Worm (Caenorhabditis elegans) whole organism, early embryonic: Measurements from ENCODE around the gene him-10.

ENCODE experiments used
- B0310.2 ChIP-seq: sonication (generic microtip); optimal IDR thresholded peaks from 2 replicates; lab custom pipeline; 2016; ENCODE audit warnings: mild to moderate bottlenecking, missing genetic modification characterization, missing compliant biosample characterization
- F13C5.2 ChIP-seq: sonication (generic microtip); optimal IDR thresholded peaks from 2 replicates; lab custom pipeline; 2017; ENCODE audit warnings: mild to moderate bottlenecking, missing genetic modification characterization, inconsistent platforms, missing compliant biosample characterization
- ama-1 ChIP-seq: fragments of 150-350 bp; optimal IDR thresholded peaks from 2 replicates; lab custom pipeline; 2014
- ceh-13 ChIP-seq: fragments of 200-800 bp; sonication (Bioruptor generic); optimal IDR thresholded peaks from 2 replicates; lab custom pipeline; 2018; ENCODE audit warnings: mild to moderate bottlenecking, missing genetic modification characterization, missing compliant biosample characterization
- ceh-36 ChIP-seq: sonication (generic microtip); optimal IDR thresholded peaks from 2 replicates; lab custom pipeline; 2016; ENCODE audit warnings: missing genetic modification characterization, inconsistent platforms, missing compliant biosample characterization
- ets-7 ChIP-seq: sonication (generic microtip); optimal IDR thresholded peaks from 2 replicates; lab custom pipeline; 2016; ENCODE audit warnings: missing genotype, missing genetic modification characterization, missing compliant biosample characterization
- flt-1 ChIP-seq: fragments of 200-800 bp; sonication (Bioruptor generic); IDR thresholded peaks from 2 replicates; pipeline ENCODE4 v1.3.6; 2022; ENCODE audit warnings: missing genetic modification characterization, missing compliant biosample characterization
- hmbx-1 ChIP-seq: sonication (generic microtip); optimal IDR thresholded peaks from 2 replicates; lab custom pipeline; 2016; ENCODE audit warnings: mild to moderate bottlenecking, missing genetic modification characterization, missing compliant biosample characterization

- TF ChIP-seq ets-7 (tag; lab: Kevin White, UChicago) (no peak), flt-1 (GFP tag; lab: Robert Waterston, UW) (no peak), ceh-13 (GFP tag; lab: Kevin White, UChicago) (no peak), ama-1 (lab: Kevin White, UChicago) (no peak), ceh-36 (no peak), F13C5.2 (no peak), B0310.2 (tag; lab: Kevin White, UChicago) (no peak), hmbx-1 (no peak)
Measured at ce11 chrIII:5832442-5832841, 29.4 kb downstream of the him-10 start.
